Worm (Caenorhabditis elegans) whole organism, L2 larva: ENCODE measurements around the gene T10G3.1.

ENCODE experiments used
- F13H6.1 ChIP-seq: sonication (generic microtip); optimal IDR thresholded peaks from 2 replicates; lab custom pipeline; 2016; ENCODE audit warnings: missing genetic modification characterization, missing compliant biosample characterization
- R02D3.7 ChIP-seq: fragments of 150-350 bp; optimal IDR thresholded peaks from 2 replicates; lab custom pipeline; 2014; ENCODE audit warnings: missing biosample characterization, missing genetic modification characterization
- alr-1 ChIP-seq: fragments of 150-350 bp; optimal IDR thresholded peaks from 2 replicates; lab custom pipeline; 2014; ENCODE audit warnings: missing biosample characterization, missing genetic modification characterization
- dmd-4 ChIP-seq: sonication (generic microtip); optimal IDR thresholded peaks from 2 replicates; lab custom pipeline; 2017; ENCODE audit warnings: missing biosample characterization, missing genetic modification characterization
- egl-27 ChIP-seq: sonication (generic microtip); optimal IDR thresholded peaks from 3 replicates; lab custom pipeline; 2017; ENCODE audit warnings: missing biosample characterization, missing genetic modification reagents, missing genetic modification characterization
- elt-3 ChIP-seq: sonication (generic microtip); optimal IDR thresholded peaks from 2 replicates; lab custom pipeline; 2017; ENCODE audit warnings: missing biosample characterization, missing genetic modification characterization
- nhr-23 ChIP-seq: fragments of 150-350 bp; optimal IDR thresholded peaks from 2 replicates; lab custom pipeline; 2014; ENCODE audit warnings: missing biosample characterization, missing genetic modification reagents, missing genetic modification characterization
- unc-62 ChIP-seq: fragments of 150-350 bp; optimal IDR thresholded peaks from 2 replicates; lab custom pipeline; 2014; ENCODE audit warnings: missing biosample characterization, missing genetic modification reagents, missing genetic modification characterization

DNA sequence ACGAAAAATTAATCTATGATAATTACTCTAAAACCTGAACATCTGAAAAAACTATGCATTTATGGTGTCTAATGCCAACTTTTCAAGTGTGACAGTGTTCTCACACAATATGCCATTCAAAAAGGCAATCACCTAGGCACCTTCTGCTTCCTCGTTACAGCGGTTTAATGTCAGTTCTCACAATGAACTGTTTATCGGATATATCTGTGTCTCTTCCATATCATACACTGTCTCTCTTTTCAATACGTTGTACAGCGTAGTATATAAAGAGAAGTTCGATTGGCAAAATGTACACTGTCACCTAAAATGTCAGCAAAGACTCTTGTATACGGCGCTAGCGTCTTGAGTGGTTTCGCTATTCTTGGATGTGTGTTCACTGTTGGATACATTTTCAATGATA lies 31.8 kb downstream of the T10G3.1 start, which contains the start of gene col-162:
- TF ChIP-seq R02D3.7 = no peak
- no peak for TF ChIP-seq egl-27
- TF ChIP-seq dmd-4 = no peak
- no peak for TF ChIP-seq unc-62 (GFP tag; lab: Kevin White, UChicago)
- no peak for TF ChIP-seq alr-1 (tag; lab: Kevin White, UChicago)
- TF ChIP-seq elt-3 (tag; lab: Kevin White, UChicago) = no peak
- no peak for TF ChIP-seq nhr-23 (tag; lab: Kevin White, UChicago)
- no peak for TF ChIP-seq F13H6.1 (tag; lab: Kevin White, UChicago)
